Worm (Caenorhabditis elegans): ENCODE measurements around the gene ech-8.

The ech-8 gene

ce11 chrIV:10197317-10197867, 41.6 kb downstream of the ech-8 start, which contains the start of gene gon-4:
gon-4 (plus strand) TSS chrIV:10197817.
- no peak for TF ChIP-seq ceh-13 (GFP tag; optimal IDR thresholded peaks at IDR 0.05)

ce11 chrIV:10194345-10194744, 44.6 kb downstream of the ech-8 start, which contains the start of gene ptrg-1:
ptrg-1 (minus strand) TSS chrIV:10194445.
- TF ChIP-seq ceh-36 (tag; optimal IDR thresholded peaks at IDR 0.05), result no peak
- TF ChIP-seq F13C5.2 (tag; optimal IDR thresholded peaks at IDR 0.05), result no peak
- no peak for TF ChIP-seq tra-4 (tag; optimal IDR thresholded peaks at IDR 0.05)
- TF ChIP-seq tbx-37 (GFP tag; conservative IDR thresholded peaks at IDR 0.05), result no peak
- TF ChIP-seq hmg-4 (GFP tag; optimal IDR thresholded peaks at IDR 0.05), result no peak
- TF ChIP-seq aly-1 (tag; optimal IDR thresholded peaks at IDR 0.05), result no peak
- TF ChIP-seq sea-1 (GFP tag; conservative IDR thresholded peaks at IDR 0.05), result no peak
- TF ChIP-seq pes-1 (GFP tag; IDR thresholded peaks at IDR 0.05), result no peak
- TF ChIP-seq tbx-11 (GFP tag; IDR thresholded peaks at IDR 0.05), result no peak

- TF ChIP-seq hnd-1 (tag; optimal IDR thresholded peaks at IDR 0.05), result no peak
- no peak for TF ChIP-seq tbx-11 (GFP tag; IDR thresholded peaks at IDR 0.05)
- TF ChIP-seq sea-1 (GFP tag; conservative IDR thresholded peaks at IDR 0.05), result no peak
Observed at ce11 chrIV:10191498-10191897, 47.5 kb downstream of the ech-8 start.

- TF ChIP-seq hmbx-1 (tag; optimal IDR thresholded peaks at IDR 0.05) (no peak), scrt-1 (GFP tag; IDR thresholded peaks at IDR 0.05) (no peak), tbx-37 (GFP tag; conservative IDR thresholded peaks at IDR 0.05) (no peak), ceh-13 (GFP tag; optimal IDR thresholded peaks at IDR 0.05) (no peak), pes-1 (GFP tag; IDR thresholded peaks at IDR 0.05) (no peak), hmg-4 (GFP tag; optimal IDR thresholded peaks at IDR 0.05) (no peak), hnd-1 (tag; optimal IDR thresholded peaks at IDR 0.05) (no peak), ama-1 (optimal IDR thresholded peaks at IDR 0.05) (no peak), tbx-11 (GFP tag; IDR thresholded peaks at IDR 0.05) (no peak), aly-1 (tag; optimal IDR thresholded peaks at IDR 0.05) (no peak)
Observed at ce11 chrIV:10190586-10190985, 48.4 kb downstream of the ech-8 start.

- TF ChIP-seq scrt-1 (GFP tag; IDR thresholded peaks at IDR 0.05) (no peak), ceh-13 (GFP tag; optimal IDR thresholded peaks at IDR 0.05) (no peak), ets-7 (tag; optimal IDR thresholded peaks at IDR 0.05) (no peak), aly-1 (tag; optimal IDR thresholded peaks at IDR 0.05) (no peak), hnd-1 (tag; optimal IDR thresholded peaks at IDR 0.05) (no peak), tbx-37 (GFP tag; conservative IDR thresholded peaks at IDR 0.05) (no peak), ceh-36 (tag; optimal IDR thresholded peaks at IDR 0.05) (no peak), pes-1 (GFP tag; IDR thresholded peaks at IDR 0.05) (no peak), flt-1 (GFP tag; IDR thresholded peaks at IDR 0.05) (no peak), ama-1 (optimal IDR thresholded peaks at IDR 0.05) (no peak), hmbx-1 (tag; optimal IDR thresholded peaks at IDR 0.05) (no peak), sea-1 (GFP tag; conservative IDR thresholded peaks at IDR 0.05) (no peak)
Observed at ce11 chrIV:10188505-10188904, 50.5 kb downstream of the ech-8 start.
